Fruit fly (Drosophila melanogaster) S2 (cell line): ENCODE data around the gene CG7083.

Experiments
- CG8478 ChIP-seq: fragments of >200 bp; optimal IDR thresholded peaks from 2 replicates; lab custom pipeline; 2018
- CTCF ChIP-seq, 2 experiments: fragments of >200 bp; optimal IDR thresholded peaks; 2 replicates each; lab custom pipeline; 2018

dm6 chr3L:8360643-8361110 is 20.1 kb downstream of the CG7083 start, which contains the start of gene Idh:
- TF ChIP-seq CG8478 (lab: Kevin White, UChicago) (no peak), CTCF (optimal IDR thresholded peaks at IDR 0.05; lab: Kevin White, UChicago) (no peak)
